Worm (Caenorhabditis elegans) whole organism, L4 larva: ENCODE results near the gene F28A12.10.

ENCODE experiments used
- T20F7.1 ChIP-seq: fragments of 200-800 bp; sonication (Bioruptor generic); optimal IDR thresholded peaks from 2 replicates; lab custom pipeline; 2018; ENCODE audit warnings: mild to moderate bottlenecking, missing genetic modification characterization, missing compliant biosample characterization
- dmd-8 ChIP-seq: fragments of 200-800 bp; sonication (Bioruptor generic); IDR thresholded peaks from 2 replicates; pipeline ENCODE4 v1.3.6; 2022; ENCODE audit warnings: missing genetic modification characterization, missing compliant biosample characterization
- dve-1 ChIP-seq: sonication (generic microtip); optimal IDR thresholded peaks from 2 replicates; lab custom pipeline; 2017; ENCODE audit warnings: antibody characterized with exemption, mild to moderate bottlenecking, missing genetic modification characterization, missing compliant biosample characterization; ENCODE audit not compliant: insufficient read depth
- hif-1 ChIP-seq, 2 experiments: sonication (generic microtip); optimal IDR thresholded peaks; 2 replicates each; lab custom pipeline; 2016 to 2017; ENCODE audit warnings: missing compliant biosample characterization in 2 of 2, missing genetic modification characterization in 2 of 2, missing genetic modification reagents in 2 of 2, missing genotype in 2 of 2, mild to moderate bottlenecking in 1 of 2
- lir-3 ChIP-seq: sonication (generic microtip); optimal IDR thresholded peaks from 2 replicates; lab custom pipeline; 2016; ENCODE audit warnings: mild to moderate bottlenecking, missing genetic modification characterization, missing compliant biosample characterization
- mxl-2 ChIP-seq: fragments of 200-800 bp; sonication (Bioruptor generic); conservative IDR thresholded peaks from 2 replicates; pipeline ENCODE4 v1.3.6; 2022; ENCODE audit warnings: missing genetic modification reagents, missing genetic modification characterization, missing compliant biosample characterization
- nhr-77 ChIP-seq: fragments of 150-350 bp; optimal IDR thresholded peaks from 2 replicates; lab custom pipeline; 2014; ENCODE audit warnings: missing biosample characterization, missing genetic modification characterization
- pqm-1 ChIP-seq: sonication (generic microtip); optimal IDR thresholded peaks from 2 replicates; lab custom pipeline; 2017; ENCODE audit warnings: missing biosample characterization, missing genetic modification characterization
- unc-62 ChIP-seq, 3 experiments: fragments of 150-350 bp in 1 of 3; sonication (generic microtip); optimal IDR thresholded peaks in 2 of 3; peaks in 1 of 3; 1 replicate in 1 of 3; 2 replicates in 2 of 3; lab custom pipeline; 2014 to 2017; ENCODE audit warnings: missing biosample characterization in 3 of 3, missing genetic modification characterization in 3 of 3, missing genetic modification reagents in 3 of 3, missing genotype in 1 of 3
- zfp-3 ChIP-seq: fragments of 200-800 bp; sonication (Bioruptor generic); conservative IDR thresholded peaks from 2 replicates; pipeline ENCODE4 v1.3.6; 2022; ENCODE audit warnings: missing genetic modification reagents, missing genetic modification characterization, missing compliant biosample characterization
- ztf-11 ChIP-seq: fragments of 150-350 bp; optimal IDR thresholded peaks from 2 replicates; lab custom pipeline; 2014; ENCODE audit warnings: missing biosample characterization, missing genetic modification characterization

DNA sequence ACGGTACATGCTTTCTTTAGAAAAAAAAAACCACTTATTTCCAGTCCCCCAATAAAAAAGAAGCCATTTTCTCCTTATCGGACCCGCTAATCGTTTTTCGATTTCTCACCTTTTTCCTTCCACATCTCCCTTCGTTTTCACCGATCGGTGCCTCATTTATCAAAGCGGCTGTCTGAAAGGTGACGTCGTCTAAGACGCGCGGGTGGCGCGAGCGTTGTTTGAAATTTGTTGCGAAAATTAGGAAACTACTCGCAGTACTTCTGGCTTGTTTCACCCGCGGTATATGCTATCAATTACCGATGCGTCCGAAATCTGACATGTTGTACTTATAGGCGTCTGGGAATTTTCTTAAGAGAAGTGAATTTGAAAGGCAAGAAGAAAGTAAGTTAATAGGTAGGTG lies 14.6 kb upstream of the F28A12.10 start:
- TF ChIP-seq hif-1 (tag; optimal IDR thresholded peaks at IDR 0.05; lab: Kevin White, UChicago) (no peak), dve-1 (no peak), pqm-1 (tag; lab: Kevin White, UChicago) (no peak), mxl-2 (GFP tag; lab: Robert Waterston, UW) (no peak), T20F7.1 (GFP tag; lab: Kevin White, UChicago) (no peak), zfp-3 (GFP tag; lab: Robert Waterston, UW) (no peak), dmd-8 (GFP tag; lab: Robert Waterston, UW) (no peak), lir-3 (tag; lab: Kevin White, UChicago) (no peak), ztf-11 (no peak), unc-62 (GFP tag; optimal IDR thresholded peaks at IDR 0.05 in 1 of 2; lab: Kevin White, UChicago) (peak in 1 of 2 experiments; percentile 93), unc-62 (tag; optimal IDR thresholded peaks at IDR 0.05; lab: Kevin White, UChicago) (no peak), nhr-77 (tag; lab: Kevin White, UChicago) (no peak)
